In the genomic region with DNA sequence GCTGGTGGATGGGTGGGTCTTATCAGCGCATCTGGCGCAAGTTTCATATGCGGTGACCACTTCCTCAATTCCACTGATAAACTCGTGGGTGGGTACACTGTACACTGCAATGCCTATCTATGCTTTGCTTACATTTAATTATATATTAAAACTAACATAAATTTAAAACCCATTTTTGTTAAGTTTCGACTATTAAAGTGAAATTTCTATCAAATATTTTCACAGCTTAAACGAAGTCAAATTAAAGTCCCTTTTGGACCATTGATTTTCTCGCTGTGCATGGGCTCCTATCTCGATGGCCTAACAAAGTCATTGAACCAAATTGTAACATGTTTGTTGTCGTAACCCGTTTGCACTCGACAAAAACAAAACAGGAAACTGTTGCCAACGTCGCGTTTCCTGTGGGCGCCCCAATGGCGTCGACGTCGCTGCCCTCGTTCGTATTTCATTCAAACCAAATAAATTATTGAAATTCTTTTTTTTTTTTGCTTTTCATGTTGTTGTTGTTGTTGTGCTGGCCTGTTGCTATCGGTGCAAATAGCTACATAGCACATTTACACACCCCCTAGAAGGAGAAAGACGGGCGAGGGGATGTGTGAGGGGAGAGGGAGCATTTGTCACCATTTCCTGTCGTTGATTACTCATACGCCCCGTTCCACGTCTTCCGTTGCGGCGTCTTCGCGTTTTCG, we compare ENCODE assay signal across 1 fruit fly cellular context.
TF ChIP-seq lines count a peak whose summit lies in the region.

No protein-coding gene starts in this region.

TF ChIP-seq in whole organism, embryonic, 481 proteins besides CTCF, POLR2A, EP300 and RAD21 (continued from another document and continues in another):
- TF ChIP-seq danr (GFP tag; IDR thresholded peaks at IDR 0.05; lab: Robert Waterston, UW) (peak; percentile 68; the same call in 1 of the 2 replicates), CG15073 (GFP tag; optimal IDR thresholded peaks at IDR 0.05; lab: Kevin White, UChicago) (peak; percentile 16), NK7.1 (GFP tag; optimal IDR thresholded peaks at IDR 0.05; lab: Kevin White, UChicago) (no peak), CG10462 (GFP tag; optimal IDR thresholded peaks at IDR 0.05; lab: Kevin White, UChicago) (no peak), Abd-B (GFP tag; optimal IDR thresholded peaks at IDR 0.05; lab: Kevin White, UChicago) (peak; percentile 73), Ets65A (GFP tag; lab: Kevin White, UChicago) (peak; percentile 94), gro (GFP tag; optimal IDR thresholded peaks at IDR 0.05; lab: Kevin White, UChicago) (peak; percentile 23), C15 (GFP tag; IDR thresholded peaks at IDR 0.05; lab: Robert Waterston, UW) (peak; percentile 76), slbo (GFP tag; IDR thresholded peaks at IDR 0.05; lab: Robert Waterston, UW) (peak; percentile 95), CG13624 (GFP tag; optimal IDR thresholded peaks at IDR 0.05; lab: Kevin White, UChicago) (no peak), Side (GFP tag; optimal IDR thresholded peaks at IDR 0.05; lab: Kevin White, UChicago) (peak; percentile 20), CG1602 (GFP tag; optimal IDR thresholded peaks at IDR 0.05; lab: Kevin White, UChicago) (peak; percentile 68), CG4617 (GFP tag; optimal IDR thresholded peaks at IDR 0.05; lab: Kevin White, UChicago; ENCODE audit: borderline replicate concordance) (peak; percentile 37), CG10209 (GFP tag; optimal IDR thresholded peaks at IDR 0.05; lab: Kevin White, UChicago) (peak; percentile 84), CG17612 (GFP tag; IDR thresholded peaks at IDR 0.05; lab: Robert Waterston, UW) (peak; percentile 71), CG4854 (GFP tag; optimal IDR thresholded peaks at IDR 0.05; lab: Kevin White, UChicago) (peak; percentile 35), CG7839 (tag; optimal IDR thresholded peaks at IDR 0.05; lab: Kevin White, UChicago) (peak; percentile 91), caup (GFP tag; optimal IDR thresholded peaks at IDR 0.05; lab: Kevin White, UChicago; ENCODE audit: severe bottlenecking) (peak; percentile 85), pzg (GFP tag; optimal IDR thresholded peaks at IDR 0.05; lab: Kevin White, UChicago) (no peak), run (tag; optimal IDR thresholded peaks at IDR 0.05; lab: Kevin White, UChicago) (peak; percentile 56), CG2129 (GFP tag; IDR thresholded peaks at IDR 0.05; lab: Robert Waterston, UW; ENCODE audit: partially characterized antibody) (no peak), CG6175 (GFP tag; IDR thresholded peaks at IDR 0.05; lab: Robert Waterston, UW) (peak; percentile 36; the same call in 1 of the 3 replicates), Vsx1 (GFP tag; optimal IDR thresholded peaks at IDR 0.05; lab: Kevin White, UChicago) (peak; percentile 58), CG14860 (GFP tag; IDR thresholded peaks at IDR 0.05; lab: Robert Waterston, UW; ENCODE audit: partially characterized antibody) (no peak), CG6254 (GFP tag; optimal IDR thresholded peaks at IDR 0.05; lab: Kevin White, UChicago) (peak; percentile 61), stwl (tag; optimal IDR thresholded peaks at IDR 0.05; lab: Kevin White, UChicago) (no peak), Hmx (GFP tag; optimal IDR thresholded peaks at IDR 0.05; lab: Kevin White, UChicago) (no peak), CG15696 (tag; optimal IDR thresholded peaks at IDR 0.05; lab: Kevin White, UChicago) (peak; percentile 39), CHES-1-like (GFP tag; optimal IDR thresholded peaks at IDR 0.05; lab: Kevin White, UChicago) (peak; percentile 33), B-H2 (GFP tag; optimal IDR thresholded peaks at IDR 0.05; lab: Kevin White, UChicago) (peak; percentile 44), CG30431 (GFP tag; optimal IDR thresholded peaks at IDR 0.05; lab: Kevin White, UChicago) (peak; percentile 73), hth (optimal IDR thresholded peaks at IDR 0.05; lab: Kevin White, UChicago) (no peak), CG10267 (tag; optimal IDR thresholded peaks at IDR 0.05; lab: Kevin White, UChicago) (peak; percentile 68), Bteb2 (GFP tag; optimal IDR thresholded peaks at IDR 0.05; lab: Kevin White, UChicago) (peak; percentile 59), CG5953 (GFP tag; IDR thresholded peaks at IDR 0.05; lab: Robert Waterston, UW) (peak; percentile 73), Hr3 (GFP tag; optimal IDR thresholded peaks at IDR 0.05; lab: Kevin White, UChicago) (peak; percentile 83), CG10431 (GFP tag; optimal IDR thresholded peaks at IDR 0.05; lab: Kevin White, UChicago) (peak; percentile 10), dysf (GFP tag; IDR thresholded peaks at IDR 0.05; lab: Robert Waterston, UW) (peak; percentile 93), CG9437 (GFP tag; optimal IDR thresholded peaks at IDR 0.05; lab: Kevin White, UChicago) (peak; percentile 66), vfl (GFP tag; optimal IDR thresholded peaks at IDR 0.05; lab: Kevin White, UChicago) (peak; percentile 24), Ada2b (GFP tag; IDR thresholded peaks at IDR 0.05; lab: Robert Waterston, UW) (peak; percentile 90), pho (GFP tag; optimal IDR thresholded peaks at IDR 0.05; lab: Kevin White, UChicago) (peak; percentile 60), bsh (GFP tag; optimal IDR thresholded peaks at IDR 0.05; lab: Kevin White, UChicago) (peak in 1 of 2 experiments; percentile 83), Ptx1 (GFP tag; IDR thresholded peaks at IDR 0.05; lab: Robert Waterston, UW) (peak; percentile 86), ems (GFP tag; optimal IDR thresholded peaks at IDR 0.05; lab: Kevin White, UChicago) (peak; percentile 53), CG4820 (GFP tag; optimal IDR thresholded peaks at IDR 0.05; lab: Kevin White, UChicago) (peak; percentile 72), CG33557 (GFP tag; optimal IDR thresholded peaks at IDR 0.05; lab: Kevin White, UChicago) (no peak), Xrp1 (GFP tag; IDR thresholded peaks at IDR 0.05; lab: Robert Waterston, UW) (peak; percentile 77), Dp (GFP tag; optimal IDR thresholded peaks at IDR 0.05; lab: Kevin White, UChicago) (no peak), CG11723 (GFP tag; optimal IDR thresholded peaks at IDR 0.05; lab: Kevin White, UChicago) (peak; percentile 60), wek (GFP tag; optimal IDR thresholded peaks at IDR 0.05; lab: Kevin White, UChicago) (peak; percentile 35), CG3163 (GFP tag; optimal IDR thresholded peaks at IDR 0.05; lab: Kevin White, UChicago) (no peak), fd102C (GFP tag; optimal IDR thresholded peaks at IDR 0.05; lab: Kevin White, UChicago) (no peak), bowl (GFP tag; IDR thresholded peaks at IDR 0.05; lab: Robert Waterston, UW) (peak; percentile 39; the same call in 1 of the 2 replicates), Stat92E (GFP tag; optimal IDR thresholded peaks at IDR 0.05; lab: Kevin White, UChicago) (no peak), CG13287 (GFP tag; IDR thresholded peaks at IDR 0.05; lab: Robert Waterston, UW; ENCODE audit: partially characterized antibody) (no peak), lov (optimal IDR thresholded peaks at IDR 0.05; lab: Kevin White, UChicago) (no peak), lov (GFP tag; IDR thresholded peaks at IDR 0.05; lab: Robert Waterston, UW) (0 out of 3 replicates have a peak, but pooled peaks have one; percentile 44), hbn (GFP tag; IDR thresholded peaks at IDR 0.05; lab: Robert Waterston, UW; ENCODE audit: partially characterized antibody) (no peak), klu (GFP tag; IDR thresholded peaks at IDR 0.05; lab: Robert Waterston, UW) (peak; percentile 84), Scr (GFP tag; IDR thresholded peaks at IDR 0.05; lab: Robert Waterston, UW; ENCODE audit: partially characterized antibody) (no peak), CG6272 (GFP tag; IDR thresholded peaks at IDR 0.05; lab: Robert Waterston, UW) (peak; percentile 66), HHEX (GFP tag; optimal IDR thresholded peaks at IDR 0.05; lab: Kevin White, UChicago) (peak; percentile 83), nmo (GFP tag; optimal IDR thresholded peaks at IDR 0.05; lab: Kevin White, UChicago) (peak; percentile 86), CG2678 (tag; optimal IDR thresholded peaks at IDR 0.05; lab: Kevin White, UChicago) (peak; percentile 92), dm (GFP tag; optimal IDR thresholded peaks at IDR 0.05; lab: Kevin White, UChicago) (no peak), Asciz (GFP tag; optimal IDR thresholded peaks at IDR 0.05; lab: Kevin White, UChicago) (peak; percentile 78), ewg (GFP tag; optimal IDR thresholded peaks at IDR 0.05; lab: Kevin White, UChicago) (peak; percentile 70), Sin3A (optimal IDR thresholded peaks at IDR 0.05; lab: Kevin White, UChicago) (no peak), CG4282 (GFP tag; optimal IDR thresholded peaks at IDR 0.05; lab: Kevin White, UChicago) (no peak), CG7745 (tag; optimal IDR thresholded peaks at IDR 0.05; lab: Kevin White, UChicago) (no peak), CG11696 (GFP tag; IDR thresholded peaks at IDR 0.05; lab: Robert Waterston, UW) (peak; percentile 74; the same call in 1 of the 2 replicates), Mad (GFP tag; optimal IDR thresholded peaks at IDR 0.05; lab: Kevin White, UChicago) (peak; percentile 40), sug (tag; optimal IDR thresholded peaks at IDR 0.05; lab: Kevin White, UChicago) (peak; percentile 87), exex (tag; optimal IDR thresholded peaks at IDR 0.05; lab: Kevin White, UChicago) (peak; percentile 38), CG7357 (GFP tag; IDR thresholded peaks at IDR 0.05; lab: Robert Waterston, UW) (peak; percentile 75), ato (GFP tag; IDR thresholded peaks at IDR 0.05; lab: Robert Waterston, UW; ENCODE audit: partially characterized antibody) (no peak), D (optimal IDR thresholded peaks at IDR 0.05; lab: Kevin White, UChicago) (no peak), D (GFP tag; optimal IDR thresholded peaks at IDR 0.05; lab: Kevin White, UChicago) (peak; percentile 68), CG4328 (GFP tag; optimal IDR thresholded peaks at IDR 0.05; lab: Kevin White, UChicago) (peak; percentile 59), CG4404 (GFP tag; IDR thresholded peaks at IDR 0.05; lab: Robert Waterston, UW) (peak; percentile 57), slou (GFP tag; optimal IDR thresholded peaks at IDR 0.05; lab: Kevin White, UChicago) (peak; percentile 62), Max (GFP tag; optimal IDR thresholded peaks at IDR 0.05; lab: Kevin White, UChicago) (peak; percentile 62), bcd (GFP tag; optimal IDR thresholded peaks at IDR 0.05; lab: Kevin White, UChicago) (peak; percentile 82), NC2β (GFP tag; optimal IDR thresholded peaks at IDR 0.05; lab: Kevin White, UChicago) (peak; percentile 24), sna (GFP tag; IDR thresholded peaks at IDR 0.05; lab: Robert Waterston, UW; ENCODE audit: partially characterized antibody) (no peak), CG10274 (GFP tag; optimal IDR thresholded peaks at IDR 0.05; lab: Kevin White, UChicago) (peak; percentile 60), CG11456 (GFP tag; IDR thresholded peaks at IDR 0.05; lab: Robert Waterston, UW) (peak; percentile 83), Hr78 (GFP tag; optimal IDR thresholded peaks at IDR 0.05; lab: Kevin White, UChicago) (peak in 1 of 2 experiments; percentile 66), gce (GFP tag; IDR thresholded peaks at IDR 0.05; lab: Robert Waterston, UW) (peak; percentile 58; the same call in 1 of the 3 replicates), Taf1 (GFP tag; IDR thresholded peaks at IDR 0.05; lab: Robert Waterston, UW) (peak; percentile 49; the same call in 1 of the 2 replicates), Dad (GFP tag; optimal IDR thresholded peaks at IDR 0.05; lab: Kevin White, UChicago) (peak; percentile 37), Adf1 (GFP tag; IDR thresholded peaks at IDR 0.05; lab: Robert Waterston, UW) (peak; percentile 75), knrl (GFP tag; IDR thresholded peaks at IDR 0.05; lab: Robert Waterston, UW; ENCODE audit: partially characterized antibody) (no peak), ap (GFP tag; IDR thresholded peaks at IDR 0.05; lab: Robert Waterston, UW) (peak; percentile 80), CG32772 (GFP tag; IDR thresholded peaks at IDR 0.05; lab: Robert Waterston, UW) (peak; percentile 82), E2f2 (GFP tag; IDR thresholded peaks at IDR 0.05; lab: Robert Waterston, UW) (peak; percentile 62; the same call in 1 of the 2 replicates), CG17359 (tag; optimal IDR thresholded peaks at IDR 0.05; lab: Kevin White, UChicago) (peak; percentile 90), CG2116 (GFP tag; optimal IDR thresholded peaks at IDR 0.05; lab: Kevin White, UChicago) (peak; percentile 42), CrebB (tag; optimal IDR thresholded peaks at IDR 0.05; lab: Kevin White, UChicago) (peak; percentile 71), TFAM (GFP tag; optimal IDR thresholded peaks at IDR 0.05; lab: Kevin White, UChicago) (peak; percentile 45), mld (GFP tag; IDR thresholded peaks at IDR 0.05; lab: Robert Waterston, UW; ENCODE audit: partially characterized antibody) (no peak), NfI (GFP tag; optimal IDR thresholded peaks at IDR 0.05; lab: Kevin White, UChicago) (peak; percentile 75), CG17385 (GFP tag; optimal IDR thresholded peaks at IDR 0.05; lab: Kevin White, UChicago) (peak; percentile 86), CG17186 (GFP tag; optimal IDR thresholded peaks at IDR 0.05; lab: Kevin White, UChicago) (no peak), HLH4C (GFP tag; IDR thresholded peaks at IDR 0.05; lab: Robert Waterston, UW; ENCODE audit: partially characterized antibody) (no peak), CG4707 (GFP tag; optimal IDR thresholded peaks at IDR 0.05; lab: Kevin White, UChicago) (peak; percentile 20), ham (GFP tag; IDR thresholded peaks at IDR 0.05; lab: Robert Waterston, UW) (peak; percentile 61; the same call in 1 of the 2 replicates), CG7786 (GFP tag; optimal IDR thresholded peaks at IDR 0.05; lab: Kevin White, UChicago) (peak; percentile 24), CoRest (tag; optimal IDR thresholded peaks at IDR 0.05; lab: Kevin White, UChicago) (peak; percentile 91), CG6689 (GFP tag; IDR thresholded peaks at IDR 0.05; lab: Robert Waterston, UW) (peak; percentile 81), CG12942 (GFP tag; optimal IDR thresholded peaks at IDR 0.05; lab: Kevin White, UChicago) (peak; percentile 72), Chrac-16 (GFP tag; optimal IDR thresholded peaks at IDR 0.05; lab: Kevin White, UChicago) (peak; percentile 68), Fer3 (tag; optimal IDR thresholded peaks at IDR 0.05; lab: Kevin White, UChicago) (peak; percentile 87), crc (GFP tag; optimal IDR thresholded peaks at IDR 0.05; lab: Kevin White, UChicago) (peak; percentile 40), Med (GFP tag; lab: Kevin White, UChicago) (peak; percentile 79), kni (GFP tag; optimal IDR thresholded peaks at IDR 0.05; lab: Kevin White, UChicago) (peak; percentile 25), CG6813 (GFP tag; optimal IDR thresholded peaks at IDR 0.05; lab: Kevin White, UChicago) (peak; percentile 75), cad (GFP tag; optimal IDR thresholded peaks at IDR 0.05; lab: Kevin White, UChicago) (no peak), D19A (tag; optimal IDR thresholded peaks at IDR 0.05; lab: Kevin White, UChicago) (peak; percentile 73), CG42726 (GFP tag; IDR thresholded peaks at IDR 0.05; lab: Robert Waterston, UW; ENCODE audit: partially characterized antibody) (no peak)
